Fruit fly (Drosophila melanogaster) whole organism, embryonic: ENCODE data around the gene pyx.

Experiments used
- Ada2b ChIP-seq: fragments of 200-800 bp; sonication (Bioruptor generic); IDR thresholded peaks from 2 replicates; pipeline ENCODE4 v1.3.6; 2022; ENCODE audit warnings: missing biosample characterization, missing genetic modification characterization
- B-H2 ChIP-seq: fragments of 200-800 bp; sonication (Bioruptor generic); optimal IDR thresholded peaks from 2 replicates; lab custom pipeline; 2018; ENCODE audit warnings: missing biosample characterization, mild to moderate bottlenecking, missing genetic modification characterization
- C15 ChIP-seq: fragments of 200-800 bp; sonication (Bioruptor generic); IDR thresholded peaks from 3 replicates; pipeline ENCODE4 v1.3.6; 2022; ENCODE audit warnings: missing biosample characterization, missing genetic modification characterization
- CG1024 ChIP-seq: fragments of 200-800 bp; sonication (Bioruptor generic); IDR thresholded peaks from 2 replicates; pipeline ENCODE4 v1.3.6; 2022; ENCODE audit warnings: missing biosample characterization, missing genetic modification characterization
- CG11247 ChIP-seq: fragments of 200-800 bp; sonication (Bioruptor generic); IDR thresholded peaks from 2 replicates; pipeline ENCODE4 v1.3.6; 2022; ENCODE audit warnings: missing biosample characterization, missing genetic modification characterization
- CG13424 ChIP-seq: fragments of 200-800 bp; sonication (Bioruptor generic); optimal IDR thresholded peaks from 2 replicates; lab custom pipeline; 2019; ENCODE audit warnings: missing biosample characterization, mild to moderate bottlenecking, missing genetic modification characterization, moderate library complexity
- CG15011 ChIP-seq: fragments of 200-800 bp; sonication (Bioruptor generic); optimal IDR thresholded peaks from 3 replicates; lab custom pipeline; 2018; ENCODE audit warnings: missing biosample characterization, mild to moderate bottlenecking, missing genetic modification characterization
- CG2116 ChIP-seq: fragments of 200-800 bp; sonication (Bioruptor generic); optimal IDR thresholded peaks from 3 replicates; lab custom pipeline; 2018; ENCODE audit warnings: missing biosample characterization, mild to moderate bottlenecking, missing genetic modification characterization
- CG30431 ChIP-seq: fragments of 200-800 bp; sonication (Bioruptor generic); optimal IDR thresholded peaks from 2 replicates; lab custom pipeline; 2017; ENCODE audit warnings: missing biosample characterization, missing genetic modification characterization
- CG32767 ChIP-seq: fragments of 200-800 bp; sonication (Bioruptor generic); IDR thresholded peaks from 2 replicates; pipeline ENCODE4 v1.3.6; 2022; ENCODE audit warnings: missing biosample characterization, missing genetic modification characterization
- CG32772 ChIP-seq: fragments of 200-800 bp; sonication (Bioruptor generic); IDR thresholded peaks from 2 replicates; pipeline ENCODE4 v1.3.6; 2022; ENCODE audit warnings: missing biosample characterization, missing genetic modification characterization
- CG3847 ChIP-seq: fragments of 200-800 bp; sonication (Bioruptor generic); IDR thresholded peaks from 2 replicates; pipeline ENCODE4 v1.3.6; 2022; ENCODE audit warnings: missing biosample characterization, missing genetic modification characterization
- CG6765 ChIP-seq: fragments of 200-800 bp; sonication (Bioruptor generic); optimal IDR thresholded peaks from 3 replicates; lab custom pipeline; 2017; ENCODE audit warnings: missing biosample characterization, mild to moderate bottlenecking, missing genetic modification characterization
- CG6854 ChIP-seq: fragments of 200-800 bp; sonication (Bioruptor generic); optimal IDR thresholded peaks from 3 replicates; lab custom pipeline; 2017; ENCODE audit warnings: missing biosample characterization, mild to moderate bottlenecking, missing genetic modification characterization
- CG7357 ChIP-seq: fragments of 200-800 bp; sonication (Bioruptor generic); IDR thresholded peaks from 3 replicates; pipeline ENCODE4 v1.3.6; 2022; ENCODE audit warnings: missing biosample characterization, missing genetic modification characterization
- CG7745 ChIP-seq: fragments of 200-800 bp; sonication (Bioruptor generic); optimal IDR thresholded peaks from 2 replicates; lab custom pipeline; 2018; ENCODE audit warnings: missing biosample characterization, mild to moderate bottlenecking, missing genetic modification characterization, moderate library complexity
- CG7786 ChIP-seq: fragments of 200-800 bp; sonication (Bioruptor generic); optimal IDR thresholded peaks from 2 replicates; lab custom pipeline; 2016; ENCODE audit warnings: missing biosample characterization, missing genetic modification characterization
- CG9817 ChIP-seq: fragments of 200-800 bp; sonication (Bioruptor generic); optimal IDR thresholded peaks from 2 replicates; lab custom pipeline; 2018; ENCODE audit warnings: missing biosample characterization, mild to moderate bottlenecking, missing genetic modification characterization, moderate library complexity
- Gug ChIP-seq: fragments of 200-800 bp; sonication (Bioruptor generic); IDR thresholded peaks from 4 replicates; pipeline ENCODE4 v1.3.6; 2022; ENCODE audit warnings: missing biosample characterization, missing genetic modification characterization
- Hand ChIP-seq: fragments of 200-800 bp; sonication (Bioruptor generic); optimal IDR thresholded peaks from 2 replicates; lab custom pipeline; 2017; ENCODE audit warnings: mild to moderate bottlenecking, missing biosample characterization, missing genetic modification reagents, missing genetic modification characterization
- HmgD ChIP-seq: fragments of 200-800 bp; sonication (Bioruptor generic); optimal IDR thresholded peaks from 3 replicates; lab custom pipeline; 2016; ENCODE audit warnings: missing biosample characterization, missing genetic modification characterization
- Hmr ChIP-seq: fragments of 200-800 bp; sonication (Bioruptor generic); optimal IDR thresholded peaks from 3 replicates; lab custom pipeline; 2017; ENCODE audit warnings: mild to moderate bottlenecking, missing biosample characterization, missing genetic modification reagents, missing genetic modification characterization
- Hmx ChIP-seq: fragments of 200-800 bp; sonication (Bioruptor generic); optimal IDR thresholded peaks from 2 replicates; lab custom pipeline; 2016; ENCODE audit warnings: missing biosample characterization, missing genetic modification characterization
- Kr ChIP-seq: fragments of 200-800 bp; sonication (Bioruptor generic); optimal IDR thresholded peaks from 2 replicates; lab custom pipeline; 2017; ENCODE audit warnings: missing biosample characterization, mild to moderate bottlenecking, missing genetic modification characterization
- NK7.1 ChIP-seq: fragments of 200-800 bp; sonication (Bioruptor generic); optimal IDR thresholded peaks from 3 replicates; lab custom pipeline; 2016; ENCODE audit warnings: missing biosample characterization, missing genetic modification characterization
- Neu2 ChIP-seq: fragments of 200-800 bp; sonication (Bioruptor generic); optimal IDR thresholded peaks from 3 replicates; lab custom pipeline; 2016; ENCODE audit warnings: missing biosample characterization, missing genetic modification characterization, borderline replicate concordance
- Nf-YC ChIP-seq: fragments of 200-800 bp; optimal IDR thresholded peaks from 3 replicates; lab custom pipeline; 2019; ENCODE audit warnings: missing biosample characterization, mild to moderate bottlenecking, missing genetic modification characterization, moderate library complexity
- ac ChIP-seq: fragments of 200-800 bp; sonication (Bioruptor generic); optimal IDR thresholded peaks from 3 replicates; lab custom pipeline; 2017; ENCODE audit warnings: missing biosample characterization, mild to moderate bottlenecking, missing genetic modification characterization
- ash1 ChIP-seq: fragments of 200-800 bp; sonication (Bioruptor generic); optimal IDR thresholded peaks from 2 replicates; lab custom pipeline; 2018; ENCODE audit warnings: missing biosample characterization, mild to moderate bottlenecking, missing genetic modification characterization
- br ChIP-seq: fragments of >200 bp; optimal IDR thresholded peaks from 2 replicates; lab custom pipeline; 2017
- caup ChIP-seq: fragments of 200-800 bp; sonication (Bioruptor generic); optimal IDR thresholded peaks from 3 replicates; lab custom pipeline; 2017; ENCODE audit warnings: missing biosample characterization, mild to moderate bottlenecking, missing genetic modification characterization, moderate library complexity; ENCODE audit not compliant: severe bottlenecking
- chinmo ChIP-seq: fragments of 200-800 bp; sonication (Bioruptor generic); IDR thresholded peaks from 4 replicates; pipeline ENCODE4 v1.3.6; 2022; ENCODE audit warnings: missing biosample characterization, missing genetic modification characterization; ENCODE audit not compliant: partially characterized antibody
- da ChIP-seq: fragments of 200-800 bp; sonication (Bioruptor generic); optimal IDR thresholded peaks from 2 replicates; lab custom pipeline; 2016; ENCODE audit warnings: missing biosample characterization, missing genetic modification characterization
- dm ChIP-seq: fragments of 200-800 bp; sonication (Bioruptor generic); optimal IDR thresholded peaks from 3 replicates; lab custom pipeline; 2016; ENCODE audit warnings: missing biosample characterization, missing genetic modification characterization
- esg ChIP-seq: fragments of 200-800 bp; sonication (Bioruptor generic); conservative IDR thresholded peaks from 2 replicates; pipeline ENCODE4 v1.3.6; 2022; ENCODE audit warnings: missing biosample characterization, missing genetic modification characterization
- eve ChIP-seq, 2 experiments: fragments of >200 bp; optimal IDR thresholded peaks; 2 replicates each; lab custom pipeline; 2017; ENCODE audit warnings: missing biosample characterization in 2 of 2, missing genetic modification characterization in 2 of 2
- gfzf ChIP-seq: fragments of 200-800 bp; sonication (Bioruptor generic); optimal IDR thresholded peaks from 2 replicates; lab custom pipeline; 2016; ENCODE audit warnings: missing biosample characterization, mild to moderate bottlenecking, missing genetic modification characterization, moderate library complexity
- gro ChIP-seq: fragments of 200-800 bp; sonication (Bioruptor generic); optimal IDR thresholded peaks from 2 replicates; lab custom pipeline; 2016; ENCODE audit warnings: missing biosample characterization, missing genetic modification characterization
- ham ChIP-seq: fragments of 200-800 bp; sonication (Bioruptor generic); IDR thresholded peaks from 2 replicates; pipeline ENCODE4 v1.3.6; 2022; ENCODE audit warnings: missing biosample characterization, missing genetic modification characterization
- kah ChIP-seq: fragments of 200-800 bp; sonication (Bioruptor generic); optimal IDR thresholded peaks from 2 replicates; lab custom pipeline; 2018; ENCODE audit warnings: missing biosample characterization, mild to moderate bottlenecking, missing genetic modification characterization
- maf-S ChIP-seq: fragments of 200-800 bp; sonication (Bioruptor generic); optimal IDR thresholded peaks from 2 replicates; lab custom pipeline; 2016; ENCODE audit warnings: missing biosample characterization, missing genetic modification characterization
- nau ChIP-seq: fragments of 200-800 bp; sonication (Bioruptor generic); optimal IDR thresholded peaks from 3 replicates; lab custom pipeline; 2017; ENCODE audit warnings: missing biosample characterization, mild to moderate bottlenecking, missing genetic modification characterization, missing genetic modification reagents
- repo ChIP-seq: fragments of 200-800 bp; sonication (Bioruptor generic); optimal IDR thresholded peaks from 2 replicates; lab custom pipeline; 2016; ENCODE audit warnings: missing biosample characterization, missing genetic modification characterization
- sisA ChIP-seq: fragments of 200-800 bp; sonication (Bioruptor generic); IDR thresholded peaks from 2 replicates; pipeline ENCODE4 v1.3.6; 2022; ENCODE audit warnings: missing biosample characterization, missing genetic modification characterization
- sug ChIP-seq: fragments of 200-800 bp; optimal IDR thresholded peaks from 2 replicates; lab custom pipeline; 2019; ENCODE audit warnings: missing biosample characterization, mild to moderate bottlenecking, missing genetic modification characterization, moderate library complexity
- tup ChIP-seq: fragments of 200-800 bp; sonication (Bioruptor generic); optimal IDR thresholded peaks from 2 replicates; lab custom pipeline; 2016; ENCODE audit warnings: missing biosample characterization, mild to moderate bottlenecking, missing genetic modification characterization, moderate library complexity
- wdn ChIP-seq: fragments of 200-800 bp; sonication (Bioruptor generic); IDR thresholded peaks from 2 replicates; pipeline ENCODE4 v1.3.6; 2022; ENCODE audit warnings: missing biosample characterization, missing genetic modification characterization

pyx gene

dm6 chr3L:184251-184650 is 38.6 kb downstream of the pyx start, which contains the start of the genes CG34140, Mkp and Mtch (continued):
- no peak for TF ChIP-seq gro (GFP tag; lab: Kevin White, UChicago)
- no peak for TF ChIP-seq sug
- peak; percentile 84 for TF ChIP-seq tup
- TF ChIP-seq CG6765 (GFP tag; lab: Kevin White, UChicago): peak; percentile 56
- no peak for TF ChIP-seq nau (GFP tag; lab: Kevin White, UChicago)
- peak; percentile 89 for TF ChIP-seq CG7786 (GFP tag; lab: Kevin White, UChicago)
- no peak for TF ChIP-seq CG6854 (GFP tag; lab: Kevin White, UChicago)
- no peak for TF ChIP-seq CG15011 (GFP tag; lab: Kevin White, UChicago)
- peak; percentile 88 for TF ChIP-seq CG13424 (tag; lab: Kevin White, UChicago)
- TF ChIP-seq CG32772 (GFP tag; lab: Robert Waterston, UW): peak; percentile 79
- TF ChIP-seq da (GFP tag; lab: Kevin White, UChicago): peak; percentile 44
- peak; percentile 48; the same call in 1 of the 2 replicates for TF ChIP-seq CG1024 (GFP tag; lab: Robert Waterston, UW)
- TF ChIP-seq CG30431: peak; percentile 44
- peak; percentile 85 for TF ChIP-seq dm
- TF ChIP-seq Neu2 (GFP tag; lab: Kevin White, UChicago): peak; percentile 60
- no peak for TF ChIP-seq B-H2 (GFP tag; lab: Kevin White, UChicago)
- peak; percentile 94 for TF ChIP-seq CG2116 (GFP tag; lab: Kevin White, UChicago)
- peak; percentile 76 for TF ChIP-seq CG11247 (GFP tag; lab: Robert Waterston, UW)
- no peak for TF ChIP-seq Hmr
- TF ChIP-seq kah (GFP tag; lab: Kevin White, UChicago): peak; percentile 83
- TF ChIP-seq ham (GFP tag; lab: Robert Waterston, UW): no peak
- peak in 1 of 2 experiments; percentile 37 for TF ChIP-seq eve (GFP tag; optimal IDR thresholded peaks at IDR 0.05; lab: Kevin White, UChicago)
- TF ChIP-seq C15 (GFP tag; lab: Robert Waterston, UW): peak; percentile 67; the same call in 1 of the 3 replicates
- no peak for TF ChIP-seq ac (GFP tag; lab: Kevin White, UChicago)
- no peak for TF ChIP-seq Nf-YC (tag; lab: Kevin White, UChicago)
- no peak for TF ChIP-seq caup (GFP tag; lab: Kevin White, UChicago)
- no peak for TF ChIP-seq Hmx (GFP tag; lab: Kevin White, UChicago)
- peak; percentile 82 for TF ChIP-seq repo (GFP tag; lab: Kevin White, UChicago)
- TF ChIP-seq CG7745 (tag; lab: Kevin White, UChicago): no peak
- TF ChIP-seq ash1 (GFP tag; lab: Kevin White, UChicago): peak; percentile 9
- TF ChIP-seq Ada2b (GFP tag; lab: Robert Waterston, UW): peak; percentile 73
- peak; percentile 69 for TF ChIP-seq NK7.1 (GFP tag; lab: Kevin White, UChicago)
- 0 out of 3 replicates have a peak, but pooled peaks have one; percentile 31 for TF ChIP-seq CG7357 (GFP tag; lab: Robert Waterston, UW)
- TF ChIP-seq HmgD (GFP tag; lab: Kevin White, UChicago): peak; percentile 39
- TF ChIP-seq Gug (GFP tag; lab: Robert Waterston, UW): peak; percentile 83
- peak; percentile 58 for TF ChIP-seq Hand
- peak; percentile 88 for TF ChIP-seq CG3847 (GFP tag; lab: Robert Waterston, UW)
- peak; percentile 86 for TF ChIP-seq sisA
- no peak for TF ChIP-seq Kr
- TF ChIP-seq br (lab: Kevin White, UChicago): no peak
- peak; percentile 89 for TF ChIP-seq CG32767
- peak; percentile 77; the same call in 2 of the 4 replicates for TF ChIP-seq chinmo (GFP tag; lab: Robert Waterston, UW)
- peak; percentile 67; the same call in 1 of the 2 replicates for TF ChIP-seq wdn (GFP tag; lab: Robert Waterston, UW)
- TF ChIP-seq CG9817 (tag; lab: Kevin White, UChicago): peak; percentile 88
- peak; percentile 89 for TF ChIP-seq maf-S
- TF ChIP-seq esg (GFP tag; lab: Robert Waterston, UW): peak; percentile 76
- TF ChIP-seq gfzf (GFP tag; lab: Kevin White, UChicago): peak; percentile 78
